Fruit fly (Drosophila melanogaster): ENCODE data around the gene Jon99Cii.

Gene Jon99Cii

DNA sequence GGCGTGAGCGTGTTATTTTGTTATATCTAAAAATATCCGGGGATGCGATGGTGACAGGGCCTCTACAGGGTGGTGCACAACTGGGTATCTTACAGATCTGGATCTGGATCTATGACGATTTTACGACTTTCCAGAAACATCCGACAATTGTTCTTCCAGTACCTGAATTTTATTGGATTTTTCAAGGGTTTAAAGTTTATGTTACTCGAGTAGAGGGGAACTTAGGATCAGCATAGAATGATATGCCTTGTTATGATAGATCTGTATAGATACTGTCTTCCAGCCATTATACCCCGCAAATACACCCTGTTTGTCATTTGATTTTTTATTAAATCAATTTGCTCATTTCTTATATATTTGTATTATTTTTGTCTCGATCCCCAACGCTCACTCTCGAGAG, 30.0 kb downstream of the Jon99Cii start:
- no peak for TF ChIP-seq fu2 (GFP tag; optimal IDR thresholded peaks at IDR 0.05)
- TF ChIP-seq CG12744 (GFP tag; optimal IDR thresholded peaks at IDR 0.05), result no peak
- TF ChIP-seq CG18764 (GFP tag; optimal IDR thresholded peaks at IDR 0.05), result no peak
- TF ChIP-seq CG4282 (GFP tag; optimal IDR thresholded peaks at IDR 0.05), result no peak
- TF ChIP-seq dysf (GFP tag; IDR thresholded peaks at IDR 0.05), result peak; percentile 89
- peak; percentile 38 for TF ChIP-seq gro (GFP tag; optimal IDR thresholded peaks at IDR 0.05)
- TF ChIP-seq Taf1 (GFP tag; IDR thresholded peaks at IDR 0.05), result peak; percentile 32; the same call in 1 of the 2 replicates
- TF ChIP-seq Usf (GFP tag; optimal IDR thresholded peaks at IDR 0.05), result no peak
- TF ChIP-seq CG10654 (GFP tag; optimal IDR thresholded peaks at IDR 0.05), result peak; percentile 25
- TF ChIP-seq Adf1 (GFP tag; IDR thresholded peaks at IDR 0.05), result no peak
- peak; percentile 63 for TF ChIP-seq HHEX (GFP tag; optimal IDR thresholded peaks at IDR 0.05)
- no peak for TF ChIP-seq sim (GFP tag; IDR thresholded peaks at IDR 0.05)
- TF ChIP-seq CG6272 (GFP tag; IDR thresholded peaks at IDR 0.05), result no peak
- peak; percentile 69 for TF ChIP-seq Dad (GFP tag; optimal IDR thresholded peaks at IDR 0.05)
- TF ChIP-seq Aef1 (GFP tag; IDR thresholded peaks at IDR 0.05), result peak; percentile 61
- peak; percentile 49 for TF ChIP-seq Asciz (GFP tag; optimal IDR thresholded peaks at IDR 0.05)
- TF ChIP-seq jigr1 (GFP tag; IDR thresholded peaks at IDR 0.05), result no peak
- TF ChIP-seq Hr78 (GFP tag; optimal IDR thresholded peaks at IDR 0.05), result no peak
- no peak for TF ChIP-seq pzg (GFP tag; optimal IDR thresholded peaks at IDR 0.05)
- TF ChIP-seq zfh2 (GFP tag; optimal IDR thresholded peaks at IDR 0.05), result peak; percentile 44
- TF ChIP-seq en (GFP tag; optimal IDR thresholded peaks at IDR 0.05), result no peak
- peak; percentile 64 for TF ChIP-seq CG12071 (GFP tag; optimal IDR thresholded peaks at IDR 0.05)
- no peak for TF ChIP-seq CG10431 (GFP tag; optimal IDR thresholded peaks at IDR 0.05)
- peak; percentile 11 for TF ChIP-seq tin (GFP tag; optimal IDR thresholded peaks at IDR 0.05)
- TF ChIP-seq nau (GFP tag; optimal IDR thresholded peaks at IDR 0.05), result no peak
- no peak for TF ChIP-seq ken (GFP tag; IDR thresholded peaks at IDR 0.05)
- TF ChIP-seq pfk (GFP tag; optimal IDR thresholded peaks at IDR 0.05), result no peak
- TF ChIP-seq jumu (GFP tag; optimal IDR thresholded peaks at IDR 0.05), result peak; percentile 38
- TF ChIP-seq slou (GFP tag; optimal IDR thresholded peaks at IDR 0.05), result peak; percentile 24
- TF ChIP-seq CG8478 (optimal IDR thresholded peaks at IDR 0.05), result no peak
- no peak for TF ChIP-seq pita (GFP tag; optimal IDR thresholded peaks at IDR 0.05)
- TF ChIP-seq emc (GFP tag; optimal IDR thresholded peaks at IDR 0.05), result no peak
- peak; percentile 68 for TF ChIP-seq CG2712 (tag; optimal IDR thresholded peaks at IDR 0.05)
- peak; percentile 77 for TF ChIP-seq CG11504 (tag; optimal IDR thresholded peaks at IDR 0.05)
- peak; percentile 28 for TF ChIP-seq caup (GFP tag; optimal IDR thresholded peaks at IDR 0.05; ENCODE audit: severe bottlenecking)
- TF ChIP-seq hbn (GFP tag; IDR thresholded peaks at IDR 0.05; ENCODE audit: partially characterized antibody), result no peak
- TF ChIP-seq hb (GFP tag; IDR thresholded peaks at IDR 0.05; ENCODE audit: partially characterized antibody), result no peak
- peak; percentile 36; the same call in 1 of the 2 replicates for TF ChIP-seq stc (GFP tag; IDR thresholded peaks at IDR 0.05)
- TF ChIP-seq hth (optimal IDR thresholded peaks at IDR 0.05), result no peak
- no peak for TF ChIP-seq cg (GFP tag; optimal IDR thresholded peaks at IDR 0.05)
- TF ChIP-seq NFAT (GFP tag; IDR thresholded peaks at IDR 0.05), result peak; percentile 32; the same call in 1 of the 2 replicates
- no peak for TF ChIP-seq CG33557 (GFP tag; optimal IDR thresholded peaks at IDR 0.05)
- no peak for TF ChIP-seq prd (optimal IDR thresholded peaks at IDR 0.05)
- TF ChIP-seq prd (GFP tag; IDR thresholded peaks at IDR 0.05), result peak; percentile 48; the same call in 2 of the 3 replicates
- no peak for TF ChIP-seq ftz-f1 (GFP tag; optimal IDR thresholded peaks at IDR 0.05)
- TF ChIP-seq CG2120 (GFP tag; optimal IDR thresholded peaks at IDR 0.05), result peak; percentile 65
- TF ChIP-seq CG4360 (GFP tag; IDR thresholded peaks at IDR 0.05), result no peak
- TF ChIP-seq Fer2 (tag; optimal IDR thresholded peaks at IDR 0.05), result peak; percentile 35
- TF ChIP-seq CG32772 (GFP tag; IDR thresholded peaks at IDR 0.05), result no peak
- no peak for TF ChIP-seq crp (GFP tag; optimal IDR thresholded peaks at IDR 0.05)
- no peak for TF ChIP-seq lbe (GFP tag; optimal IDR thresholded peaks at IDR 0.05)
- no peak for TF ChIP-seq fd102C (GFP tag; optimal IDR thresholded peaks at IDR 0.05)
